Worm (Caenorhabditis elegans): ENCODE measurements around the gene dyf-19.

DNA sequence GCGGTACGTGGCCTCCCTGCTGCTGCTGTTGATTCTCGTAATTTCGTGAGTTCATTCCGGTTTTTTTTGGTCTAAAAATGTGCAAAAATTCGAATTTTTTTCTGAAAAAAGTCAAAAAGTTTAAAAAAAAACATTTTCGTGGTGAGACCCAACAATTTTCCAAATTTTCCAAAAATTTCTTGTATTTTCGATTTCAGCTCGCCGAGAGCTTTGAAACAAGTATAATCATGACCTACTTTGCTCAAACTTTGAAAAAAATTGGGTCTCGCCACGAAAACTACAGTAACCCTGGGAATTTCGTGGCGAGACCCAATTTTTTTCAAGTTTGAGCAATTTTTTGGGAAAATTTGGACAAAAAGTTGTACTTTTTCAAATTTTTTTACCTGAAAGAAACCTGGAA lies 16.0 kb downstream of the dyf-19 start, which contains the start of gene Y43F8C.6:
- TF ChIP-seq blmp-1 (tag; optimal IDR thresholded peaks at IDR 0.05) (no peak), M03D4.4 (tag; optimal IDR thresholded peaks at IDR 0.05) (no peak), nhr-237 (tag; optimal IDR thresholded peaks at IDR 0.05) (no peak), lsy-2 (tag; optimal IDR thresholded peaks at IDR 0.05) (no peak)

Data from whole organism, mixed stage, embryonic.